Fruit fly (Drosophila melanogaster) whole organism, embryonic: ENCODE measurements around the gene CG15882.

Source experiments
- Aef1 ChIP-seq: fragments of 200-800 bp; sonication (Bioruptor generic); IDR thresholded peaks from 3 replicates; pipeline ENCODE4 v1.3.6; 2022; ENCODE audit warnings: missing biosample characterization, missing genetic modification characterization
- Antp ChIP-seq: fragments of 200-800 bp; sonication (Bioruptor generic); optimal IDR thresholded peaks from 3 replicates; lab custom pipeline; 2016; ENCODE audit warnings: missing biosample characterization, missing genetic modification characterization
- BEAF-32 ChIP-seq: fragments of 200-800 bp; sonication (Bioruptor generic); optimal IDR thresholded peaks from 3 replicates; lab custom pipeline; 2017; ENCODE audit warnings: missing biosample characterization, missing genetic modification characterization, mild to moderate bottlenecking, moderate library complexity, missing genetic modification reagents
- CG11504 ChIP-seq: fragments of 200-800 bp; sonication (Bioruptor generic); optimal IDR thresholded peaks from 3 replicates; lab custom pipeline; 2019; ENCODE audit warnings: missing biosample characterization, mild to moderate bottlenecking, missing genetic modification characterization, moderate library complexity
- CG12236 ChIP-seq: fragments of 200-800 bp; sonication (Bioruptor generic); optimal IDR thresholded peaks from 2 replicates; lab custom pipeline; 2016; ENCODE audit warnings: missing biosample characterization, missing genetic modification characterization
- CG12659 ChIP-seq: fragments of 200-800 bp; sonication (Bioruptor generic); optimal IDR thresholded peaks from 3 replicates; lab custom pipeline; 2017; ENCODE audit warnings: mild to moderate bottlenecking, missing biosample characterization, missing genetic modification reagents, missing genetic modification characterization
- CG15696 ChIP-seq: fragments of 200-800 bp; sonication (Bioruptor generic); optimal IDR thresholded peaks from 2 replicates; lab custom pipeline; 2019; ENCODE audit warnings: missing biosample characterization, mild to moderate bottlenecking, missing genetic modification characterization, moderate library complexity
- CG17568 ChIP-seq: fragments of 200-800 bp; sonication (Bioruptor generic); optimal IDR thresholded peaks from 2 replicates; lab custom pipeline; 2018; ENCODE audit warnings: missing biosample characterization, mild to moderate bottlenecking, missing genetic modification characterization, moderate library complexity
- CG2202 ChIP-seq: fragments of 200-800 bp; sonication (Bioruptor generic); optimal IDR thresholded peaks from 2 replicates; lab custom pipeline; 2018; ENCODE audit warnings: missing biosample characterization, mild to moderate bottlenecking, missing genetic modification characterization
- CG30020 ChIP-seq: fragments of 200-800 bp; optimal IDR thresholded peaks from 2 replicates; lab custom pipeline; 2019; ENCODE audit warnings: missing biosample characterization, mild to moderate bottlenecking, missing genetic modification characterization, moderate library complexity
- CG3407 ChIP-seq: fragments of 200-800 bp; sonication (Bioruptor generic); optimal IDR thresholded peaks from 2 replicates; lab custom pipeline; 2018; ENCODE audit warnings: missing biosample characterization, mild to moderate bottlenecking, missing genetic modification characterization
- CG4617 ChIP-seq: fragments of 200-800 bp; sonication (Bioruptor generic); optimal IDR thresholded peaks from 3 replicates; lab custom pipeline; 2016; ENCODE audit warnings: missing biosample characterization, missing genetic modification characterization, borderline replicate concordance
- CG4854 ChIP-seq: fragments of 200-800 bp; sonication (Bioruptor generic); optimal IDR thresholded peaks from 2 replicates; lab custom pipeline; 2016; ENCODE audit warnings: missing biosample characterization, missing genetic modification characterization, inconsistent platforms
- CG6683 ChIP-seq: fragments of 200-800 bp; sonication (Bioruptor generic); optimal IDR thresholded peaks from 2 replicates; lab custom pipeline; 2017; ENCODE audit warnings: missing biosample characterization, mild to moderate bottlenecking, missing genetic modification characterization, missing genetic modification reagents
- CG7271 ChIP-seq: fragments of 200-800 bp; sonication (Bioruptor generic); optimal IDR thresholded peaks from 2 replicates; lab custom pipeline; 2018; ENCODE audit warnings: missing biosample characterization, mild to moderate bottlenecking, missing genetic modification characterization, moderate library complexity
- CG7357 ChIP-seq: fragments of 200-800 bp; sonication (Bioruptor generic); IDR thresholded peaks from 3 replicates; pipeline ENCODE4 v1.3.6; 2022; ENCODE audit warnings: missing biosample characterization, missing genetic modification characterization
- CG7963 ChIP-seq: fragments of 200-800 bp; sonication (Bioruptor generic); IDR thresholded peaks from 3 replicates; pipeline ENCODE4 v1.3.6; 2022; ENCODE audit warnings: missing biosample characterization, missing genetic modification characterization; ENCODE audit not compliant: partially characterized antibody
- CG7987 ChIP-seq: fragments of 200-800 bp; sonication (Bioruptor generic); optimal IDR thresholded peaks from 2 replicates; lab custom pipeline; 2018; ENCODE audit warnings: missing biosample characterization, mild to moderate bottlenecking, missing genetic modification characterization, moderate library complexity
- CG8281 ChIP-seq: fragments of 200-800 bp; sonication (Bioruptor generic); optimal IDR thresholded peaks from 2 replicates; lab custom pipeline; 2018; ENCODE audit warnings: missing biosample characterization, mild to moderate bottlenecking, missing genetic modification characterization, moderate library complexity
- CG8359 ChIP-seq: fragments of 200-800 bp; sonication (Bioruptor generic); optimal IDR thresholded peaks from 2 replicates; lab custom pipeline; 2017; ENCODE audit warnings: missing biosample characterization, mild to moderate bottlenecking, missing genetic modification characterization, borderline replicate concordance
- Drgx ChIP-seq: fragments of 200-800 bp; sonication (Bioruptor generic); IDR thresholded peaks from 2 replicates; pipeline ENCODE4 v1.3.6; 2022; ENCODE audit warnings: missing biosample characterization, missing genetic modification characterization
- GATAe ChIP-seq: fragments of 200-800 bp; sonication (Bioruptor generic); conservative IDR thresholded peaks from 2 replicates; pipeline ENCODE4 v1.3.6; 2022; ENCODE audit warnings: missing biosample characterization, missing genetic modification characterization
- Gsc ChIP-seq: fragments of 200-800 bp; sonication (Bioruptor generic); IDR thresholded peaks from 2 replicates; pipeline ENCODE4 v1.3.6; 2022; ENCODE audit warnings: missing biosample characterization, missing genetic modification characterization
- Hr78 ChIP-seq, 2 experiments: fragments of 200-800 bp in 1 of 2; fragments of >200 bp in 1 of 2; sonication (Bioruptor generic) in 1 of 2; optimal IDR thresholded peaks; 2 replicates each; lab custom pipeline; 2017 to 2019; ENCODE audit warnings: missing biosample characterization in 2 of 2, missing genetic modification characterization in 2 of 2, mild to moderate bottlenecking in 1 of 2, moderate library complexity in 1 of 2
- MBD-R2 ChIP-seq: fragments of 200-800 bp; sonication (Bioruptor generic); IDR thresholded peaks from 2 replicates; pipeline ENCODE4 v1.3.6; 2022; ENCODE audit warnings: missing biosample characterization, missing genetic modification characterization
- NC2β ChIP-seq: fragments of 200-800 bp; sonication (Bioruptor generic); optimal IDR thresholded peaks from 2 replicates; lab custom pipeline; 2016; ENCODE audit warnings: missing biosample characterization, missing genetic modification characterization
- Neu2 ChIP-seq: fragments of 200-800 bp; sonication (Bioruptor generic); optimal IDR thresholded peaks from 3 replicates; lab custom pipeline; 2016; ENCODE audit warnings: missing biosample characterization, missing genetic modification characterization, borderline replicate concordance
- Sox102F ChIP-seq: fragments of 200-800 bp; sonication (Bioruptor generic); optimal IDR thresholded peaks from 2 replicates; lab custom pipeline; 2018; ENCODE audit warnings: missing biosample characterization, mild to moderate bottlenecking, missing genetic modification characterization, moderate library complexity
- TFAM ChIP-seq: fragments of 200-800 bp; sonication (Bioruptor generic); optimal IDR thresholded peaks from 2 replicates; lab custom pipeline; 2017; ENCODE audit warnings: missing biosample characterization, missing genetic modification characterization, inconsistent platforms
- ab ChIP-seq: fragments of 200-800 bp; sonication (Bioruptor generic); optimal IDR thresholded peaks from 2 replicates; lab custom pipeline; 2016; ENCODE audit warnings: missing biosample characterization, missing genetic modification characterization
- aop ChIP-seq: fragments of 200-800 bp; sonication (Bioruptor generic); IDR thresholded peaks from 2 replicates; pipeline ENCODE4 v1.3.6; 2022; ENCODE audit warnings: missing biosample characterization, missing genetic modification characterization
- dan ChIP-seq: fragments of 200-800 bp; sonication (Bioruptor generic); IDR thresholded peaks from 2 replicates; pipeline ENCODE4 v1.3.6; 2022; ENCODE audit warnings: missing biosample characterization, missing genetic modification characterization
- her ChIP-seq: fragments of 200-800 bp; sonication (Bioruptor generic); optimal IDR thresholded peaks from 2 replicates; lab custom pipeline; 2016; ENCODE audit warnings: missing biosample characterization, missing genetic modification characterization
- jumu ChIP-seq: fragments of 200-800 bp; sonication (Bioruptor generic); optimal IDR thresholded peaks from 3 replicates; lab custom pipeline; 2016; ENCODE audit warnings: missing biosample characterization, missing genetic modification characterization
- lbe ChIP-seq: fragments of 200-800 bp; sonication (Bioruptor generic); optimal IDR thresholded peaks from 2 replicates; lab custom pipeline; 2016; ENCODE audit warnings: missing biosample characterization, mild to moderate bottlenecking, missing genetic modification characterization
- luna ChIP-seq: fragments of 200-800 bp; sonication (Bioruptor generic); optimal IDR thresholded peaks from 2 replicates; lab custom pipeline; 2016; ENCODE audit warnings: missing biosample characterization, missing genetic modification characterization
- nerfin-2 ChIP-seq: fragments of 200-800 bp; sonication (Bioruptor generic); IDR thresholded peaks from 2 replicates; pipeline ENCODE4 v1.3.6; 2022; ENCODE audit warnings: missing biosample characterization, missing genetic modification characterization; ENCODE audit not compliant: partially characterized antibody
- odd ChIP-seq: fragments of 200-800 bp; sonication (Bioruptor generic); optimal IDR thresholded peaks from 2 replicates; lab custom pipeline; 2017; ENCODE audit warnings: missing biosample characterization, mild to moderate bottlenecking, missing genetic modification characterization
- pan ChIP-seq, 4 experiments: fragments of >200 bp in 3 of 4; fragments of 200-800 bp in 1 of 4; sonication (Bioruptor generic) in 1 of 4; optimal IDR thresholded peaks in 3 of 4; IDR thresholded peaks in 1 of 4; 2 replicates each; pipeline versions ENCODE4 v1.3.6 to Lab custom; 2017 to 2022; ENCODE audit warnings: missing biosample characterization in 2 of 4, missing genetic modification characterization in 2 of 4, mixed read lengths in 1 of 4
- pho ChIP-seq: fragments of 200-800 bp; sonication (Bioruptor generic); optimal IDR thresholded peaks from 2 replicates; lab custom pipeline; 2016; ENCODE audit warnings: missing biosample characterization, missing genetic modification characterization
- ranshi ChIP-seq: fragments of 200-800 bp; sonication (Bioruptor generic); IDR thresholded peaks from 2 replicates; pipeline ENCODE4 v1.3.6; 2022; ENCODE audit warnings: missing biosample characterization, missing genetic modification characterization
- shn ChIP-seq: fragments of 200-800 bp; sonication (Bioruptor generic); optimal IDR thresholded peaks from 3 replicates; lab custom pipeline; 2016; ENCODE audit warnings: missing biosample characterization, missing genetic modification characterization
- slou ChIP-seq: fragments of 200-800 bp; sonication (Bioruptor generic); optimal IDR thresholded peaks from 3 replicates; lab custom pipeline; 2016; ENCODE audit warnings: missing biosample characterization, missing genetic modification characterization
- slp2 ChIP-seq: fragments of 200-800 bp; sonication (Bioruptor generic); optimal IDR thresholded peaks from 2 replicates; lab custom pipeline; 2016; ENCODE audit warnings: missing biosample characterization, missing genetic modification characterization
- sna ChIP-seq: fragments of 200-800 bp; sonication (Bioruptor generic); IDR thresholded peaks from 2 replicates; pipeline ENCODE4 v1.3.6; 2022; ENCODE audit warnings: missing biosample characterization, missing genetic modification characterization; ENCODE audit not compliant: partially characterized antibody
- sr ChIP-seq: fragments of 200-800 bp; sonication (Bioruptor generic); IDR thresholded peaks from 3 replicates; pipeline ENCODE4 v1.3.6; 2022; ENCODE audit warnings: missing biosample characterization, missing genetic modification characterization
- trh ChIP-seq: fragments of 200-800 bp; sonication (Bioruptor generic); optimal IDR thresholded peaks from 2 replicates; lab custom pipeline; 2016; ENCODE audit warnings: missing biosample characterization, missing genetic modification characterization
- twi ChIP-seq: fragments of 200-800 bp; optimal IDR thresholded peaks from 2 replicates; lab custom pipeline; 2019; ENCODE audit warnings: missing biosample characterization, mild to moderate bottlenecking, missing genetic modification characterization, moderate library complexity

CG15882 gene

DNA sequence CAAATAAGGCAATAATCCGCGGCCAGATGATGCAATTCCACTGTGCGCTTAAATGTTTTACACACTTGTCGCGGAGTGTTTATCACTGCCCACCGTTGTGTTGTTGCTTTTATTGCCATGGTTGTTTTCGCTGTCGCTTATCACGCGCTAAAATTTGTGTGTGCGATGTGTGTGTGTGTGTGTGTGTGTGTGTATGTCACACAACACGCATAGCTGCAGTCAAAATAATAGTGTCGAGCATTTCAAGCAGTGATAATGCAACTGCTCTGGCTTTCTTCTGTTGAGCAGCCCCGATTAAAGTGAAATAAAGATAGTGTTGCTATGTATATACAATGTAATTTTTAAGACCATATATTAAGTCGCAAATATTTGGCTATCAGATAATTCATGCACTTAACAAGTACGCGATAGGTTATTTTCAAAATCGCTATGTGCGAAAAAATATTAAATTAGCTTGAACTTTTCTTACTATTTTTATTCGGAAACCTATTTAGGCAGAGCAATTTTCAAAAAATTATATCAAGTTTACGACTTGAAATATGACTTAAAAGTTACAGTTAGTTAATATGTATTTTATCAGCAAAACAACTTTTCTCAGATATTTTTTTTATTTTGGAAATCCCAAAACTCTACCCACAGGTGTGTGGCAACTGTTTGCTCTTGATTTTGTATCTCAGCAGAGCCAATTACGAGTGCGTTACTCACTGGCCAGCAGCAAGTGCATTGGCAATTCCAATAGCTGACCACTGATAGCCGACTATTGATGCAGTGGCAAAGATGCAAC, 42.2 kb upstream of the CG15882 start (continued):
- no peak for TF ChIP-seq CG6683
- TF ChIP-seq Antp, result peak; percentile 27
- TF ChIP-seq ab (GFP tag; lab: Kevin White, UChicago), result no peak
- peak; percentile 74 for TF ChIP-seq CG11504 (tag; lab: Kevin White, UChicago)
- peak; percentile 3 for TF ChIP-seq CG8281 (tag; lab: Kevin White, UChicago)
- TF ChIP-seq CG2202, result no peak
- TF ChIP-seq CG3407 (GFP tag; lab: Kevin White, UChicago), result no peak
- TF ChIP-seq trh (GFP tag; lab: Kevin White, UChicago), result no peak
- TF ChIP-seq TFAM (GFP tag; lab: Kevin White, UChicago), result no peak
- no peak for TF ChIP-seq twi (tag; lab: Kevin White, UChicago)
- no peak for TF ChIP-seq CG4854
- TF ChIP-seq CG17568 (GFP tag; lab: Kevin White, UChicago), result no peak
- TF ChIP-seq Gsc, result no peak
- no peak for TF ChIP-seq lbe (GFP tag; lab: Kevin White, UChicago)
- TF ChIP-seq aop (GFP tag; lab: Robert Waterston, UW), result no peak
- TF ChIP-seq Hr78 (GFP tag; optimal IDR thresholded peaks at IDR 0.05; lab: Kevin White, UChicago), result no peak
- peak; percentile 60 for TF ChIP-seq CG12659 (GFP tag; lab: Kevin White, UChicago)
- no peak for TF ChIP-seq dan (GFP tag; lab: Robert Waterston, UW)
- no peak for TF ChIP-seq luna
- no peak for TF ChIP-seq NC2β (GFP tag; lab: Kevin White, UChicago)
- TF ChIP-seq ranshi, result no peak
- TF ChIP-seq Aef1 (GFP tag; lab: Robert Waterston, UW), result no peak
- peak; percentile 2 for TF ChIP-seq slp2
- TF ChIP-seq CG7357 (GFP tag; lab: Robert Waterston, UW), result no peak
- no peak for TF ChIP-seq sr (GFP tag; lab: Robert Waterston, UW)
- no peak for TF ChIP-seq pan (optimal IDR thresholded peaks at IDR 0.05; lab: Kevin White, UChicago)
- no peak for TF ChIP-seq pan (GFP tag; optimal IDR thresholded peaks at IDR 0.05 in 1 of 2, IDR thresholded peaks at IDR 0.05 in 1 of 2)
- TF ChIP-seq Sox102F, result peak; percentile 51
- TF ChIP-seq shn, result no peak
- TF ChIP-seq BEAF-32, result no peak
- TF ChIP-seq CG30020 (tag; lab: Kevin White, UChicago), result no peak
- TF ChIP-seq CG15696 (tag; lab: Kevin White, UChicago), result no peak
- no peak for TF ChIP-seq nerfin-2 (GFP tag; lab: Robert Waterston, UW)
- no peak for TF ChIP-seq CG7987
- peak; percentile 36 for TF ChIP-seq pho (GFP tag; lab: Kevin White, UChicago)
- TF ChIP-seq slou, result no peak
- no peak for TF ChIP-seq sna (GFP tag; lab: Robert Waterston, UW)
- TF ChIP-seq CG7271 (tag; lab: Kevin White, UChicago), result no peak
- no peak for TF ChIP-seq Drgx (GFP tag; lab: Robert Waterston, UW)
- TF ChIP-seq CG8359 (GFP tag; lab: Kevin White, UChicago), result no peak
- no peak for TF ChIP-seq jumu (GFP tag; lab: Kevin White, UChicago)
- 0 out of 2 replicates have a peak, but pooled peaks have one; percentile 23 for TF ChIP-seq GATAe (GFP tag; lab: Robert Waterston, UW)
- no peak for TF ChIP-seq MBD-R2 (GFP tag; lab: Robert Waterston, UW)
- TF ChIP-seq Neu2 (GFP tag; lab: Kevin White, UChicago), result no peak
- TF ChIP-seq odd (GFP tag; lab: Kevin White, UChicago), result peak; percentile 55
- no peak for TF ChIP-seq CG4617
- no peak for TF ChIP-seq her (GFP tag; lab: Kevin White, UChicago)
- TF ChIP-seq CG12236 (GFP tag; lab: Kevin White, UChicago), result no peak
- no peak for TF ChIP-seq CG7963 (GFP tag; lab: Robert Waterston, UW)
